Worm (Caenorhabditis elegans) whole organism, mixed stage, embryonic: ENCODE results near the gene Y38E10A.3.

Experiments used
- M03D4.4 ChIP-seq: sonication (generic microtip); optimal IDR thresholded peaks from 2 replicates; lab custom pipeline; 2017; ENCODE audit warnings: mild to moderate bottlenecking, missing genetic modification characterization, missing compliant biosample characterization
- bed-3 ChIP-seq: fragments of 200-800 bp; sonication (Bioruptor generic); optimal IDR thresholded peaks from 3 replicates; lab custom pipeline; 2018; ENCODE audit warnings: mild to moderate bottlenecking, missing genetic modification characterization, moderate library complexity, missing compliant biosample characterization
- ceh-39 ChIP-seq: fragments of 150-350 bp; optimal IDR thresholded peaks from 2 replicates; lab custom pipeline; 2014; ENCODE audit warnings: missing biosample characterization, missing genetic modification characterization
- ceh-43 ChIP-seq: fragments of 200-800 bp; sonication (Bioruptor generic); optimal IDR thresholded peaks from 2 replicates; lab custom pipeline; 2018; ENCODE audit warnings: mild to moderate bottlenecking, missing genetic modification characterization, moderate library complexity, missing compliant biosample characterization
- ceh-83 ChIP-seq: fragments of 200-800 bp; sonication (Bioruptor generic); optimal IDR thresholded peaks from 2 replicates; lab custom pipeline; 2018; ENCODE audit warnings: mild to moderate bottlenecking, missing genetic modification characterization, missing compliant biosample characterization
- cnd-1 ChIP-seq: fragments of 200-800 bp; sonication (Bioruptor generic); optimal IDR thresholded peaks from 2 replicates; lab custom pipeline; 2018; ENCODE audit warnings: mild to moderate bottlenecking, missing genetic modification characterization, missing compliant biosample characterization
- drap-1 ChIP-seq: fragments of 200-800 bp; sonication (Bioruptor generic); optimal IDR thresholded peaks from 3 replicates; lab custom pipeline; 2018; ENCODE audit warnings: mild to moderate bottlenecking, missing genetic modification characterization, missing compliant biosample characterization
- flh-1 ChIP-seq: fragments of 200-800 bp; sonication (Bioruptor generic); optimal IDR thresholded peaks from 2 replicates; lab custom pipeline; 2018; ENCODE audit warnings: mild to moderate bottlenecking, missing genetic modification characterization, moderate library complexity, missing compliant biosample characterization
- ham-2 ChIP-seq: fragments of 200-800 bp; sonication (Bioruptor generic); optimal IDR thresholded peaks from 2 replicates; lab custom pipeline; 2018; ENCODE audit warnings: mild to moderate bottlenecking, missing genetic modification characterization, missing compliant biosample characterization
- hlh-1 ChIP-seq: fragments of 150-350 bp; optimal IDR thresholded peaks from 2 replicates; lab custom pipeline; 2014; ENCODE audit warnings: missing biosample characterization, missing genetic modification reagents, missing genetic modification characterization
- lin-13 ChIP-seq: fragments of 150-350 bp; optimal IDR thresholded peaks from 2 replicates; lab custom pipeline; 2014; ENCODE audit warnings: missing biosample characterization, missing genetic modification characterization
- lin-32 ChIP-seq: fragments of 200-800 bp; sonication (Bioruptor generic); optimal IDR thresholded peaks from 2 replicates; lab custom pipeline; 2018; ENCODE audit warnings: mild to moderate bottlenecking, missing genetic modification characterization, missing compliant biosample characterization
- lsy-2 ChIP-seq: fragments of 150-350 bp; optimal IDR thresholded peaks from 2 replicates; lab custom pipeline; 2014; ENCODE audit warnings: missing biosample characterization, missing genetic modification characterization
- mab-5 ChIP-seq: fragments of 150-350 bp; optimal IDR thresholded peaks from 2 replicates; lab custom pipeline; 2014; ENCODE audit warnings: missing biosample characterization, missing genetic modification characterization
- mep-1 ChIP-seq: fragments of 150-350 bp; optimal IDR thresholded peaks from 2 replicates; lab custom pipeline; 2017; ENCODE audit warnings: missing biosample characterization, missing genetic modification reagents, missing genetic modification characterization, inconsistent platforms
- mls-2 ChIP-seq: sonication (generic microtip); optimal IDR thresholded peaks from 2 replicates; lab custom pipeline; 2016; ENCODE audit warnings: mild to moderate bottlenecking, missing genetic modification characterization, moderate library complexity, missing compliant biosample characterization
- nhr-12 ChIP-seq: fragments of 150-350 bp; optimal IDR thresholded peaks from 2 replicates; lab custom pipeline; 2014; ENCODE audit warnings: missing biosample characterization, missing genetic modification characterization
- nhr-2 ChIP-seq: fragments of 150-350 bp; optimal IDR thresholded peaks from 2 replicates; lab custom pipeline; 2014; ENCODE audit warnings: missing biosample characterization, missing genetic modification characterization
- nhr-237 ChIP-seq: fragments of 150-350 bp; optimal IDR thresholded peaks from 2 replicates; lab custom pipeline; 2014; ENCODE audit warnings: missing biosample characterization, missing genetic modification characterization
- nhr-28 ChIP-seq: fragments of 150-350 bp; optimal IDR thresholded peaks from 2 replicates; lab custom pipeline; 2014; ENCODE audit warnings: missing biosample characterization, missing genetic modification characterization
- nhr-76 ChIP-seq: sonication (generic microtip); optimal IDR thresholded peaks from 2 replicates; lab custom pipeline; 2017; ENCODE audit warnings: missing biosample characterization, missing genetic modification characterization
- pha-4 ChIP-seq: fragments of 150-350 bp; optimal IDR thresholded peaks from 2 replicates; lab custom pipeline; 2018; ENCODE audit warnings: missing biosample characterization, missing genetic modification reagents, missing genetic modification characterization
- sem-2 ChIP-seq: fragments of 200-800 bp; sonication (Bioruptor generic); optimal IDR thresholded peaks from 2 replicates; lab custom pipeline; 2018; ENCODE audit warnings: mild to moderate bottlenecking, missing genetic modification characterization, missing compliant biosample characterization
- snpc-4 ChIP-seq: fragments of 150-350 bp; optimal IDR thresholded peaks from 2 replicates; lab custom pipeline; 2014; ENCODE audit warnings: missing biosample characterization, missing genetic modification characterization
- sptf-1 ChIP-seq: sonication (generic microtip); optimal IDR thresholded peaks from 2 replicates; lab custom pipeline; 2017; ENCODE audit warnings: mild to moderate bottlenecking, missing genetic modification characterization, moderate library complexity, missing compliant biosample characterization
- tbx-8 ChIP-seq: fragments of 200-800 bp; sonication (Bioruptor generic); optimal IDR thresholded peaks from 2 replicates; lab custom pipeline; 2018; ENCODE audit warnings: mild to moderate bottlenecking, missing genetic modification characterization, moderate library complexity, missing compliant biosample characterization
- unc-120 ChIP-seq: sonication (generic microtip); optimal IDR thresholded peaks from 2 replicates; lab custom pipeline; 2017; ENCODE audit warnings: missing genetic modification characterization, missing compliant biosample characterization; ENCODE audit not compliant: poor library complexity, severe bottlenecking
- unc-39 ChIP-seq: fragments of 150-350 bp; optimal IDR thresholded peaks from 2 replicates; lab custom pipeline; 2014; ENCODE audit warnings: missing biosample characterization, missing genetic modification characterization
- zip-8 ChIP-seq: fragments of 150-350 bp; optimal IDR thresholded peaks from 2 replicates; lab custom pipeline; 2014; ENCODE audit warnings: missing biosample characterization, missing genetic modification characterization
- ztf-11 ChIP-seq: fragments of 150-350 bp; optimal IDR thresholded peaks from 2 replicates; lab custom pipeline; 2014; ENCODE audit warnings: missing biosample characterization, missing genetic modification characterization

The Y38E10A.3 gene

ce11 chrII:12570523-12570922 lies 4.0 kb downstream of the Y38E10A.3 start, which contains the start of gene Y38E10A.1:
Y38E10A.1 (minus strand) TSS chrII:12570623.
- TF ChIP-seq nhr-2 (tag; lab: Kevin White, UChicago) (no peak), mab-5 (no peak), ceh-39 (no peak), lin-32 (no peak), zip-8 (tag; lab: Kevin White, UChicago) (no peak), lin-13 (no peak), nhr-76 (tag; lab: Kevin White, UChicago) (no peak), ceh-83 (GFP tag; lab: Kevin White, UChicago) (no peak)

- TF ChIP-seq zip-8 (tag; lab: Kevin White, UChicago) (no peak), mep-1 (tag; lab: Kevin White, UChicago) (no peak), ham-2 (GFP tag; lab: Kevin White, UChicago) (no peak), nhr-12 (tag; lab: Kevin White, UChicago) (no peak), sem-2 (GFP tag; lab: Kevin White, UChicago) (no peak)
These were observed 8.7 kb downstream of the Y38E10A.3 start, which contains the start of gene F49C5.7 for ce11 chrII:12565851-12566250. F49C5.7 (plus strand) TSS chrII:12566151.

- TF ChIP-seq M03D4.4 (tag; lab: Kevin White, UChicago) (no peak), mls-2 (no peak), nhr-28 (no peak), ceh-43 (no peak), nhr-237 (no peak), ztf-11 (tag; lab: Kevin White, UChicago) (no peak), tbx-8 (no peak)
These were observed 14.4 kb downstream of the Y38E10A.3 start, which contains the start of gene F49C5.12 for ce11 chrII:12560210-12560609. F49C5.12 (minus strand) TSS chrII:12560310.

ce11 chrII:12555579-12555978 lies 19.0 kb downstream of the Y38E10A.3 start, which contains the start of gene F49C5.11:
F49C5.11 (plus strand) TSS chrII:12555879.
- no peak for TF ChIP-seq sem-2 (GFP tag; lab: Kevin White, UChicago)
- TF ChIP-seq snpc-4 (tag; lab: Kevin White, UChicago): no peak
- TF ChIP-seq flh-1: no peak
- no peak for TF ChIP-seq unc-120 (tag; lab: Kevin White, UChicago)
- TF ChIP-seq mab-5: no peak
- no peak for TF ChIP-seq unc-39 (tag; lab: Kevin White, UChicago)
- no peak for TF ChIP-seq zip-8 (tag; lab: Kevin White, UChicago)
- TF ChIP-seq mls-2: no peak
- TF ChIP-seq bed-3 (GFP tag; lab: Kevin White, UChicago): no peak
- TF ChIP-seq nhr-12 (tag; lab: Kevin White, UChicago): no peak
- no peak for TF ChIP-seq nhr-28
- TF ChIP-seq sptf-1: no peak

- TF ChIP-seq nhr-237 (no peak), ham-2 (GFP tag; lab: Kevin White, UChicago) (no peak), nhr-76 (tag; lab: Kevin White, UChicago) (no peak), sptf-1 (no peak), cnd-1 (tag; lab: Kevin White, UChicago) (no peak), flh-1 (no peak), drap-1 (GFP tag; lab: Kevin White, UChicago) (no peak), unc-39 (tag; lab: Kevin White, UChicago) (no peak), ceh-83 (GFP tag; lab: Kevin White, UChicago) (no peak), tbx-8 (no peak), mab-5 (no peak), ztf-11 (tag; lab: Kevin White, UChicago) (no peak), mep-1 (tag; lab: Kevin White, UChicago) (no peak), nhr-2 (tag; lab: Kevin White, UChicago) (no peak), zip-8 (tag; lab: Kevin White, UChicago) (no peak), ceh-39 (no peak), nhr-12 (tag; lab: Kevin White, UChicago) (no peak)
These were observed 23.6 kb downstream of the Y38E10A.3 start for ce11 chrII:12550940-12551339.

ce11 chrII:12549613-12550012 lies 25.0 kb downstream of the Y38E10A.3 start:
- TF ChIP-seq mls-2 (no peak), tbx-8 (no peak), bed-3 (GFP tag; lab: Kevin White, UChicago) (no peak), pha-4 (tag; lab: Kevin White, UChicago) (no peak), lsy-2 (tag; lab: Kevin White, UChicago) (no peak), lin-32 (no peak), snpc-4 (tag; lab: Kevin White, UChicago) (no peak), lin-13 (no peak), cnd-1 (tag; lab: Kevin White, UChicago) (no peak), nhr-12 (tag; lab: Kevin White, UChicago) (no peak), ceh-83 (GFP tag; lab: Kevin White, UChicago) (no peak), hlh-1 (tag; lab: Kevin White, UChicago) (no peak), zip-8 (tag; lab: Kevin White, UChicago) (no peak), unc-39 (tag; lab: Kevin White, UChicago) (no peak), drap-1 (GFP tag; lab: Kevin White, UChicago) (no peak)
